Worm (Caenorhabditis elegans) whole organism, late embryonic: ENCODE results near the gene ZK1307.3.

ENCODE experiments used
- ahr-1 ChIP-seq: sonication (generic microtip); optimal IDR thresholded peaks from 2 replicates; lab custom pipeline; 2016; ENCODE audit warnings: missing genetic modification characterization, missing compliant biosample characterization
- fkh-6 ChIP-seq: sonication (generic microtip); optimal IDR thresholded peaks from 2 replicates; lab custom pipeline; 2016; ENCODE audit warnings: missing genetic modification characterization, missing compliant biosample characterization
- mec-3 ChIP-seq: sonication (generic microtip); optimal IDR thresholded peaks from 2 replicates; lab custom pipeline; 2016; ENCODE audit warnings: borderline replicate concordance, missing genetic modification characterization, missing compliant biosample characterization
- nhr-11 ChIP-seq: fragments of 150-350 bp; optimal IDR thresholded peaks from 2 replicates; lab custom pipeline; 2014; ENCODE audit warnings: missing biosample characterization, missing genetic modification characterization
- pros-1 ChIP-seq: fragments of 150-350 bp; optimal IDR thresholded peaks from 2 replicates; lab custom pipeline; 2014; ENCODE audit warnings: missing biosample characterization, missing genetic modification reagents, missing genetic modification characterization
- sox-2 ChIP-seq: fragments of 200-800 bp; sonication (Bioruptor generic); IDR thresholded peaks from 2 replicates; pipeline ENCODE4 v1.3.6; 2022; ENCODE audit warnings: missing genetic modification reagents, missing genetic modification characterization, missing compliant biosample characterization
- syd-9 ChIP-seq: sonication (generic microtip); optimal IDR thresholded peaks from 2 replicates; lab custom pipeline; 2016; ENCODE audit warnings: mild to moderate bottlenecking, missing genetic modification characterization, moderate library complexity, missing compliant biosample characterization
- tbx-7 ChIP-seq: sonication (generic microtip); optimal IDR thresholded peaks from 2 replicates; lab custom pipeline; 2016; ENCODE audit warnings: missing genotype, missing genetic modification characterization, missing compliant biosample characterization

DNA sequence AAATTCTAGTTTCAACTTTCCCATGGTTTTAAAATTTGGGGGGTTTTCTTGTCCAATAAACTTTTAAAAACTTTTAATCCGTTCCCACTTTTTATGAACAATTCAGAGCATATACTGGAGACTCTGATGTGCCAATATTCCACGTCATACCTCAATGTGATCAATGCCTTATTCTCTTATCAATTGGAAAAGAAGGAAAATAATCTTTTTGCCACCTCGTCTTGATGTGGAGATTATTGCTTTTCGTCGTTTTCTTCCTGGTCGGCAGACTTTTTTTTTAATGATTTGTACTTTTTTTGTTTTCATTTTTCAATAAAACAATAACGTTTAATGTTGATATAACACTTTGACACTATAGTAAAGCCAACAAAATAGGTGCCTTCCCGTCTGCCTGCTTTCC, 24.7 kb upstream of the ZK1307.3 start:
- TF ChIP-seq pros-1 (tag; lab: Kevin White, UChicago) = no peak
- no peak for TF ChIP-seq mec-3 (tag; lab: Kevin White, UChicago)
- TF ChIP-seq fkh-6 (tag; lab: Kevin White, UChicago) = no peak
- no peak for TF ChIP-seq ahr-1
- TF ChIP-seq syd-9 (tag; lab: Kevin White, UChicago) = no peak
- no peak for TF ChIP-seq sox-2 (GFP tag; lab: Robert Waterston, UW)
- TF ChIP-seq nhr-11 (tag; lab: Kevin White, UChicago) = no peak
- TF ChIP-seq tbx-7 (tag; lab: Kevin White, UChicago) = no peak
